Worm (Caenorhabditis elegans): Measurements from ENCODE around the gene M03B6.4.

- TF ChIP-seq cog-1 (tag; optimal IDR thresholded peaks at IDR 0.05) (no peak), ref-1 (GFP tag; conservative IDR thresholded peaks at IDR 0.05) (no peak), med-1 (GFP tag; optimal IDR thresholded peaks at IDR 0.05; ENCODE audit: insufficient read depth) (no peak)
Observed at ce11 chrX:13884157-13884556, 25.5 kb downstream of the M03B6.4 start.
